Worm (Caenorhabditis elegans) whole organism, young adult: Measurements from ENCODE around the gene F56A11.6.

Source experiments
- F49E8.2 ChIP-seq: sonication (generic microtip); optimal IDR thresholded peaks from 3 replicates; lab custom pipeline; 2017; ENCODE audit warnings: missing genetic modification characterization, mild to moderate bottlenecking, missing compliant biosample characterization, antibody characterized with exemption, moderate library complexity; ENCODE audit not compliant: insufficient read depth
- Y56A3A.18 ChIP-seq: fragments of 200-800 bp; sonication (Bioruptor generic); IDR thresholded peaks from 2 replicates; pipeline ENCODE4 v1.3.6; 2022; ENCODE audit warnings: missing genetic modification reagents, missing genetic modification characterization, missing compliant biosample characterization
- aptf-3 ChIP-seq: fragments of 200-800 bp; sonication (Bioruptor generic); IDR thresholded peaks from 2 replicates; pipeline ENCODE4 v1.3.6; 2022; ENCODE audit warnings: missing genetic modification characterization, missing compliant biosample characterization
- let-607 ChIP-seq, 2 experiments: fragments of 200-800 bp in 1 of 2; sonication (Bioruptor generic) in 1 of 2; sonication (generic microtip) in 1 of 2; optimal IDR thresholded peaks; 2 replicates each; lab custom pipeline; 2016 to 2018; ENCODE audit warnings: mild to moderate bottlenecking in 2 of 2, missing compliant biosample characterization in 2 of 2, missing genetic modification characterization in 2 of 2, moderate library complexity in 2 of 2, missing genotype in 1 of 2
- mes-4 ChIP-seq: sonication (generic microtip); optimal IDR thresholded peaks from 2 replicates; lab custom pipeline; 2016; ENCODE audit warnings: missing genotype, missing genetic modification characterization, missing compliant biosample characterization
- snpc-4 ChIP-seq, 5 experiments: fragments of 150-350 bp in 1 of 5; sonication (generic microtip) in 4 of 5; optimal IDR thresholded peaks; 2 replicates each; lab custom pipeline; 2014 to 2018; ENCODE audit warnings: missing genetic modification characterization in 5 of 5, missing biosample characterization in 3 of 5, antibody characterized with exemption in 2 of 5, mild to moderate bottlenecking in 2 of 5, missing compliant biosample characterization in 2 of 5, missing genotype in 2 of 5, moderate library complexity in 2 of 5, missing genetic modification reagents in 1 of 5
- unc-62 ChIP-seq: fragments of 150-350 bp; optimal IDR thresholded peaks from 2 replicates; lab custom pipeline; 2014; ENCODE audit warnings: missing biosample characterization, missing genetic modification reagents, missing genetic modification characterization

DNA sequence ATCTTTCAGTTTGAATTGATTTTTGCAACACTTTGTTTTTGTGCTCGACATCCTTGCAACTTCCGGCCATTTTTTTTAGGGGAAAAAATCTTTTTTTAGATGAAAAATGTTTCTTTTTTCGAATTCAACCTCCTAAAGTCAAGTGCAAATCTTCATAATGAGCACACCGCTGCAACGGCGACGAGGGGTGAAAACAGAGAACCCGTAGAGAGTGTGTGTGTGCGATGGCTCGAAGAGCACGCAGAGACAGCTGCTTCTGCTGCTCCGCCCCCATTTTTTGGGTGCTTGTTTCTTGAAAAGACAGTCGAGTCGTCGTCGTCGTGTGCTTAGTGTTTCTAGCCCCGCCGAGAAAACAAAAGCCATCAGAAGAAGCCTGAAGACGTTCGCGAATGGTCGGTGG is 24.0 kb upstream of the F56A11.6 start, which contains the start of gene inx-18:
- TF ChIP-seq Y56A3A.18 (GFP tag; lab: Robert Waterston, UW) (no peak), let-607 (tag; optimal IDR thresholded peaks at IDR 0.05; lab: Kevin White, UChicago) (no peak), snpc-4 (GFP tag; optimal IDR thresholded peaks at IDR 0.05; lab: Kevin White, UChicago) (no peak), snpc-4 (tag; optimal IDR thresholded peaks at IDR 0.05; lab: Kevin White, UChicago) (no peak), unc-62 (GFP tag; lab: Kevin White, UChicago) (no peak), mes-4 (tag; lab: Kevin White, UChicago) (no peak), F49E8.2 (tag; lab: Kevin White, UChicago) (no peak), aptf-3 (GFP tag; lab: Robert Waterston, UW) (no peak)
